Worm (Caenorhabditis elegans) whole organism, late embryonic: ENCODE measurements around the gene msp-3.

Experiments used
- ahr-1 ChIP-seq: sonication (generic microtip); optimal IDR thresholded peaks from 2 replicates; lab custom pipeline; 2016; ENCODE audit warnings: missing genetic modification characterization, missing compliant biosample characterization
- ama-1 ChIP-seq: fragments of 150-350 bp; optimal IDR thresholded peaks from 2 replicates; lab custom pipeline; 2014
- ceh-2 ChIP-seq: sonication (generic microtip); optimal IDR thresholded peaks from 2 replicates; lab custom pipeline; 2016; ENCODE audit warnings: missing genotype, missing genetic modification characterization, missing compliant biosample characterization
- ceh-22 ChIP-seq: sonication (generic microtip); optimal IDR thresholded peaks from 2 replicates; lab custom pipeline; 2017; ENCODE audit warnings: missing biosample characterization, missing genetic modification characterization
- ceh-31 ChIP-seq: sonication (generic microtip); optimal IDR thresholded peaks from 2 replicates; lab custom pipeline; 2016; ENCODE audit warnings: missing genetic modification characterization, missing compliant biosample characterization
- ceh-34 ChIP-seq: sonication (generic microtip); optimal IDR thresholded peaks from 2 replicates; lab custom pipeline; 2016; ENCODE audit warnings: mild to moderate bottlenecking, missing genetic modification characterization, missing compliant biosample characterization
- fkh-10 ChIP-seq: fragments of 150-350 bp; optimal IDR thresholded peaks from 2 replicates; lab custom pipeline; 2014; ENCODE audit warnings: missing biosample characterization, missing genetic modification reagents, missing genetic modification characterization
- hlh-6 ChIP-seq: sonication (generic microtip); optimal IDR thresholded peaks from 2 replicates; lab custom pipeline; 2016; ENCODE audit warnings: missing genotype, missing genetic modification characterization, missing compliant biosample characterization
- nhr-11 ChIP-seq: fragments of 150-350 bp; optimal IDR thresholded peaks from 2 replicates; lab custom pipeline; 2014; ENCODE audit warnings: missing biosample characterization, missing genetic modification characterization
- pha-4 ChIP-seq: fragments of 150-350 bp; optimal IDR thresholded peaks from 2 replicates; lab custom pipeline; 2018; ENCODE audit warnings: missing biosample characterization, missing genetic modification reagents, missing genetic modification characterization
- pqm-1 ChIP-seq: sonication (generic microtip); optimal IDR thresholded peaks from 2 replicates; lab custom pipeline; 2016; ENCODE audit warnings: missing genetic modification characterization, missing compliant biosample characterization
- sox-4 ChIP-seq: sonication (generic microtip); optimal IDR thresholded peaks from 2 replicates; lab custom pipeline; 2017; ENCODE audit warnings: mild to moderate bottlenecking, missing genetic modification characterization, inconsistent platforms, missing compliant biosample characterization
- tbx-2 ChIP-seq: sonication (generic microtip); optimal IDR thresholded peaks from 2 replicates; lab custom pipeline; 2016; ENCODE audit warnings: missing genetic modification characterization, missing compliant biosample characterization
- zip-5 ChIP-seq: sonication (generic microtip); optimal IDR thresholded peaks from 2 replicates; lab custom pipeline; 2016; ENCODE audit warnings: missing genetic modification characterization, missing compliant biosample characterization

DNA sequence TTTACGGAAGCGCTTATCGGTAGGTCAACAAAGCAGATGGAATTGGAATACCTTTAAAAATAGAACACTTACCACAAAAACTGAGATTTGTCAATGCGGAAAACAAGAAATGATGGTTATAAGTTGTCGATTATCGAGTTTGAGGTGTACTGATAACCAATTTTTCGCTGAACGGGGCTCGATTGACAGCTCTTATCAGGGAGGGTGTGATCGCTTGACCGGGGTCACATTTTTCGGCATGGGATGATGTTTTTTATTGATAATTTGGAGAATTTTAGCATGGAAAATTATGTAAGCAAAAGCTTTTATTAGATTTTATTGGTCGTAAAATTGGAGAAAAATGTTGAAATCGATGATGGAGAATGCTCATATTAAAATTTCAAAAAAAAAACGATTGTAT is 16.2 kb downstream of the msp-3 start:
- TF ChIP-seq ceh-31 (no peak), fkh-10 (no peak), sox-4 (tag; lab: Kevin White, UChicago) (no peak), pqm-1 (tag; lab: Kevin White, UChicago) (no peak), pha-4 (tag; lab: Kevin White, UChicago) (no peak), ceh-34 (tag; lab: Kevin White, UChicago) (no peak), ahr-1 (tag; lab: Kevin White, UChicago) (no peak), ceh-2 (tag; lab: Kevin White, UChicago) (no peak), tbx-2 (tag; lab: Kevin White, UChicago) (no peak), ceh-22 (no peak), hlh-6 (tag; lab: Kevin White, UChicago) (no peak), nhr-11 (tag; lab: Kevin White, UChicago) (no peak), zip-5 (no peak), ama-1 (no peak)
